Fruit fly (Drosophila melanogaster) Kc167 (cell line): ENCODE results near the gene CG8034.

ENCODE experiments used
- h ChIP-seq: fragments of >200 bp; optimal IDR thresholded peaks from 3 replicates; lab custom pipeline; 2018; ENCODE audit warnings: missing external identifiers
- psq ChIP-seq: fragments of >200 bp; optimal IDR thresholded peaks from 2 replicates; lab custom pipeline; 2017; ENCODE audit warnings: missing external identifiers

DNA sequence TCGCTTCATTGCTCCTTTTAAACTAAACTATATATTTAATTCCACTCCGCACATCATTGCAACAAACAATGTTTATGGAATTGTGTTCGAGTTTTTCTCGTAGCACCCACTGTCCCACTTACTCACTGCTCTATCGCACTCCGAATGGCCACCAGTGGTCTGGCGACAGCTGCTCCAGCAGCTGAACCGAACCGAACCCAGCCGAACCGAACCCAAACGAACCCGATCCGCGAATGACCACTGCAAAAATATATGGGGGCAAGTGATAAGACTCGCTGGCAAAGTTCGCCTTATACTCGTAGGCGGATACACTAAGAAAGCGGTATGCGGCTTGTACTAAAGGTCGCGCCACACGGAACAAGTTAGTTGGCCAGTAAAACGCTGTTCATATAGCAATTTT, 7.2 kb upstream of the CG8034 start:
- TF ChIP-seq h (lab: Kevin White, UChicago) (no peak), psq (lab: Kevin White, UChicago) (no peak)
